Worm (Caenorhabditis elegans) whole organism, L2 larva: ENCODE data around the gene str-109.

Experiments
- ceh-82 ChIP-seq: fragments of 150-350 bp; optimal IDR thresholded peaks from 2 replicates; lab custom pipeline; 2014; ENCODE audit warnings: missing biosample characterization, missing genetic modification characterization
- elt-1 ChIP-seq: fragments of 150-350 bp; optimal IDR thresholded peaks from 2 replicates; lab custom pipeline; 2014; ENCODE audit warnings: missing biosample characterization, missing genetic modification characterization
- fos-1 ChIP-seq: fragments of 150-350 bp; optimal IDR thresholded peaks from 2 replicates; lab custom pipeline; 2014; ENCODE audit warnings: missing biosample characterization, missing genetic modification characterization
- lin-11 ChIP-seq: fragments of 150-350 bp; sonication (generic microtip); optimal IDR thresholded peaks from 2 replicates; lab custom pipeline; 2014; ENCODE audit warnings: missing biosample characterization, missing genetic modification characterization, inconsistent platforms, mixed read lengths
- nhr-11 ChIP-seq: fragments of 150-350 bp; optimal IDR thresholded peaks from 2 replicates; lab custom pipeline; 2014; ENCODE audit warnings: missing biosample characterization, missing genetic modification characterization
- nhr-12 ChIP-seq: fragments of 150-350 bp; optimal IDR thresholded peaks from 2 replicates; lab custom pipeline; 2014; ENCODE audit warnings: missing biosample characterization, missing genetic modification characterization
- unc-39 ChIP-seq: fragments of 150-350 bp; optimal IDR thresholded peaks from 2 replicates; lab custom pipeline; 2014; ENCODE audit warnings: missing biosample characterization, missing genetic modification characterization
- zag-1 ChIP-seq: fragments of 150-350 bp; optimal IDR thresholded peaks from 2 replicates; lab custom pipeline; 2014; ENCODE audit warnings: missing biosample characterization, missing genetic modification characterization

DNA sequence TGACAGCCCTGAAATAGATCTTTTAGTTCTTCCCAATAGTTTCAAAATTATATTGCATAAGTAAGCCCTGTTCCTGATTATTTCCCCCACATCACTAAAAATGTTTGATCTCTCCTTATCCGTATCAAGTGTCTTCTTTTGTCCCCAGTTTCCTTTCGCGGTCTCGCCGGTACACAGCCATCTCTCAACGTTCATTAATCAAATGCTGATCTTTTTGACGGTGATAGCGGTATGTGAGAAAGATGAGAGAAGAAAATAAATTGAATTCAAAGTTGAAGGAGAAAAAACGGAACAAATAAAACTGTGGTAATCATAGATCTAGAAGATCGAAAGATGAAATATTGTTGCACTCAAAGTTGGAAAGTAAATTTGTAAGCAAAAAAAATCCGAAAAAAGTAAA is 49.7 kb upstream of the str-109 start:
- no peak for TF ChIP-seq unc-39 (tag; lab: Kevin White, UChicago)
- TF ChIP-seq ceh-82 (tag; lab: Kevin White, UChicago): no peak
- TF ChIP-seq lin-11 (tag; lab: Kevin White, UChicago): no peak
- no peak for TF ChIP-seq nhr-12
- TF ChIP-seq elt-1: no peak
- TF ChIP-seq fos-1 (tag; lab: Kevin White, UChicago): no peak
- no peak for TF ChIP-seq zag-1 (tag; lab: Kevin White, UChicago)
- TF ChIP-seq nhr-11 (tag; lab: Kevin White, UChicago): no peak
